Fruit fly (Drosophila melanogaster): ENCODE results near the gene CG15136.

- TF ChIP-seq CG9948 (tag; optimal IDR thresholded peaks at IDR 0.05) = no peak
- no peak for TF ChIP-seq CG12605 (GFP tag; IDR thresholded peaks at IDR 0.05)
- no peak for TF ChIP-seq Snoo (tag; optimal IDR thresholded peaks at IDR 0.05)
- no peak for TF ChIP-seq CG10348 (GFP tag; IDR thresholded peaks at IDR 0.05)
- TF ChIP-seq CG4496 (GFP tag; IDR thresholded peaks at IDR 0.05) = no peak
- TF ChIP-seq Pif1A (GFP tag; optimal IDR thresholded peaks at IDR 0.05) = no peak
- no peak for TF ChIP-seq CG14655 (GFP tag; optimal IDR thresholded peaks at IDR 0.05)
- no peak for TF ChIP-seq CG15710 (tag; optimal IDR thresholded peaks at IDR 0.05)
- TF ChIP-seq CG34367 (tag; optimal IDR thresholded peaks at IDR 0.05) = no peak
- TF ChIP-seq EcR (GFP tag; optimal IDR thresholded peaks at IDR 0.05) = no peak
- TF ChIP-seq CG13204 (GFP tag; optimal IDR thresholded peaks at IDR 0.05) = no peak
- TF ChIP-seq D1 (tag; optimal IDR thresholded peaks at IDR 0.05) = no peak
- no peak for TF ChIP-seq Pif1B (GFP tag; optimal IDR thresholded peaks at IDR 0.05)
- TF ChIP-seq CG32121 (GFP tag; IDR thresholded peaks at IDR 0.05) = no peak
Observed at dm6 chr2L:17041211-17041610, 6.9 kb downstream of the CG15136 start.

Measured in whole organism, pupa.